Fruit fly (Drosophila melanogaster): Measurements from ENCODE around the gene Tsp33B.
A peak's percentile ranks its signal among the peaks of the same experiment; 100 is the strongest.

Gene Tsp33B

dm6 chr2L:11812781-11813664 lies 20.9 kb upstream of the Tsp33B start:
- TF ChIP-seq ttk (optimal IDR thresholded peaks at IDR 0.05) (no peak), Sin3A (optimal IDR thresholded peaks at IDR 0.05) (no peak), psq (optimal IDR thresholded peaks at IDR 0.05) (no peak), h (optimal IDR thresholded peaks at IDR 0.05) (no peak), insv (optimal IDR thresholded peaks at IDR 0.05) (no peak), Myc (optimal IDR thresholded peaks at IDR 0.05) (no peak)

- no peak for TF ChIP-seq insv (optimal IDR thresholded peaks at IDR 0.05)
- TF ChIP-seq Sin3A (optimal IDR thresholded peaks at IDR 0.05) = no peak
- TF ChIP-seq h (optimal IDR thresholded peaks at IDR 0.05) = no peak
- no peak for TF ChIP-seq ttk (optimal IDR thresholded peaks at IDR 0.05)
- no peak for TF ChIP-seq psq (optimal IDR thresholded peaks at IDR 0.05)
- TF ChIP-seq Myc (optimal IDR thresholded peaks at IDR 0.05) = no peak
These were observed 17.7 kb upstream of the Tsp33B start for dm6 chr2L:11809823-11810222.

- TF ChIP-seq ttk (optimal IDR thresholded peaks at IDR 0.05) (no peak), h (optimal IDR thresholded peaks at IDR 0.05) (no peak), Sin3A (optimal IDR thresholded peaks at IDR 0.05) (no peak), insv (optimal IDR thresholded peaks at IDR 0.05) (no peak), psq (optimal IDR thresholded peaks at IDR 0.05) (no peak), Myc (optimal IDR thresholded peaks at IDR 0.05) (no peak)
These were observed 16.8 kb upstream of the Tsp33B start, which contains the start of gene crol for dm6 chr2L:11808702-11809583. TSS of gene crol (minus strand) at chr2L:11809438.

- no peak for TF ChIP-seq h (optimal IDR thresholded peaks at IDR 0.05)
- no peak for TF ChIP-seq ttk (optimal IDR thresholded peaks at IDR 0.05)
- no peak for TF ChIP-seq psq (optimal IDR thresholded peaks at IDR 0.05)
- no peak for TF ChIP-seq Sin3A (optimal IDR thresholded peaks at IDR 0.05)
- TF ChIP-seq Myc (optimal IDR thresholded peaks at IDR 0.05) = no peak
- no peak for TF ChIP-seq insv (optimal IDR thresholded peaks at IDR 0.05)
These were observed 16.1 kb upstream of the Tsp33B start for dm6 chr2L:11808327-11808701.

- TF ChIP-seq psq (optimal IDR thresholded peaks at IDR 0.05) (peak; percentile 32), Myc (optimal IDR thresholded peaks at IDR 0.05) (no peak)
These were observed 15.6 kb upstream of the Tsp33B start for dm6 chr2L:11807697-11808226.

dm6 chr2L:11806701-11807674 lies 14.8 kb upstream of the Tsp33B start:
- peak; percentile 57 for TF ChIP-seq psq (optimal IDR thresholded peaks at IDR 0.05)
- no peak for TF ChIP-seq h (optimal IDR thresholded peaks at IDR 0.05)
- TF ChIP-seq Sin3A (optimal IDR thresholded peaks at IDR 0.05) = no peak
- TF ChIP-seq Myc (optimal IDR thresholded peaks at IDR 0.05) = no peak

- TF ChIP-seq psq (optimal IDR thresholded peaks at IDR 0.05) = peak; percentile 81
- TF ChIP-seq insv (optimal IDR thresholded peaks at IDR 0.05) = no peak
These were observed 14.0 kb upstream of the Tsp33B start for dm6 chr2L:11806022-11806700.

dm6 chr2L:11804228-11805044 lies 12.3 kb upstream of the Tsp33B start:
- TF ChIP-seq Myc (optimal IDR thresholded peaks at IDR 0.05) = no peak

dm6 chr2L:11797127-11797526 lies 5.0 kb upstream of the Tsp33B start:
- TF ChIP-seq h (optimal IDR thresholded peaks at IDR 0.05) (peak; percentile 18), Myc (optimal IDR thresholded peaks at IDR 0.05) (no peak)

- TF ChIP-seq psq (optimal IDR thresholded peaks at IDR 0.05) = no peak
- TF ChIP-seq Sin3A (optimal IDR thresholded peaks at IDR 0.05) = no peak
- TF ChIP-seq insv (optimal IDR thresholded peaks at IDR 0.05) = no peak
- no peak for TF ChIP-seq Myc (optimal IDR thresholded peaks at IDR 0.05)
- no peak for TF ChIP-seq ttk (optimal IDR thresholded peaks at IDR 0.05)
- no peak for TF ChIP-seq h (optimal IDR thresholded peaks at IDR 0.05)
These were observed 1.8 kb upstream of the Tsp33B start, which contains the start of gene CG14937 for dm6 chr2L:11793986-11794385. TSS of gene CG14937 (minus strand) at chr2L:11794086.

dm6 chr2L:11789690-11790089 lies 2.5 kb downstream of the Tsp33B start, which contains the start of gene CG14932:
TSS of gene CG14932 (plus strand) at chr2L:11789919.
- TF ChIP-seq insv (optimal IDR thresholded peaks at IDR 0.05) (no peak), Sin3A (optimal IDR thresholded peaks at IDR 0.05) (no peak), h (optimal IDR thresholded peaks at IDR 0.05) (no peak), psq (optimal IDR thresholded peaks at IDR 0.05) (no peak), Myc (optimal IDR thresholded peaks at IDR 0.05) (no peak), ttk (optimal IDR thresholded peaks at IDR 0.05) (no peak)

Data from Kc167 (cell line).